Worm (Caenorhabditis elegans): Measurements from ENCODE around the gene F22B7.1.

F22B7.1 gene

ce11 chrIII:8650235-8650817 is 14.8 kb upstream of the F22B7.1 start, which contains the start of gene flp-23:
flp-23 (plus strand) TSS chrIII:8650767.
- peak; percentile 50 for TF ChIP-seq hmg-1.2 (GFP tag; IDR thresholded peaks at IDR 0.05)
- TF ChIP-seq B0261.1 (tag; optimal IDR thresholded peaks at IDR 0.05): peak; percentile 76
- TF ChIP-seq lin-54 (GFP tag; optimal IDR thresholded peaks at IDR 0.05): no peak
- TF ChIP-seq F52B5.7 (tag; optimal IDR thresholded peaks at IDR 0.05): no peak
- TF ChIP-seq rcor-1 (GFP tag; IDR thresholded peaks at IDR 0.05): 0 out of 2 replicates have a peak, but pooled peaks have one; percentile 26
- peak; percentile 72 for TF ChIP-seq nhr-90 (tag; optimal IDR thresholded peaks at IDR 0.05)
- TF ChIP-seq F49E8.2 (tag; optimal IDR thresholded peaks at IDR 0.05; ENCODE audit: insufficient read depth): peak; percentile 4
- peak; percentile 43 for TF ChIP-seq snpc-4 (GFP tag; optimal IDR thresholded peaks at IDR 0.05)
- TF ChIP-seq snpc-4 (tag; optimal IDR thresholded peaks at IDR 0.05): peak in 1 of 4 experiments; percentile 36
- TF ChIP-seq mxl-1 (tag; optimal IDR thresholded peaks at IDR 0.05): peak; percentile 24
- TF ChIP-seq ceh-58 (GFP tag; IDR thresholded peaks at IDR 0.05): no peak
- TF ChIP-seq die-1 (tag; optimal IDR thresholded peaks at IDR 0.05): peak; percentile 62
- TF ChIP-seq egrh-3 (GFP tag; IDR thresholded peaks at IDR 0.05): 0 out of 2 replicates have a peak, but pooled peaks have one; percentile 9
- peak; percentile 52 for TF ChIP-seq ztf-18 (tag; optimal IDR thresholded peaks at IDR 0.05)
- TF ChIP-seq madf-6 (GFP tag; IDR thresholded peaks at IDR 0.05): peak; percentile 17; the same call in 1 of the 2 replicates
- 0 out of 2 replicates have a peak, but pooled peaks have one; percentile 40 for TF ChIP-seq nfyb-1 (GFP tag; IDR thresholded peaks at IDR 0.05)
- TF ChIP-seq nfya-1 (tag; optimal IDR thresholded peaks at IDR 0.05; ENCODE audit: borderline replicate concordance, insufficient read depth): no peak
- TF ChIP-seq pbrm-1 (GFP tag; IDR thresholded peaks at IDR 0.05): peak; percentile 45; the same call in 1 of the 2 replicates
- TF ChIP-seq Y53F4B.3 (GFP tag; IDR thresholded peaks at IDR 0.05): no peak
- peak; percentile 13 for TF ChIP-seq snpc-1.3 (tag; optimal IDR thresholded peaks at IDR 0.05; ENCODE audit: insufficient read depth)
- peak; percentile 72 for TF ChIP-seq rpc-1 (optimal IDR thresholded peaks at IDR 0.05)
- TF ChIP-seq rpc-1 (tag; optimal IDR thresholded peaks at IDR 0.05): peak; percentile 86
- TF ChIP-seq lin-40 (tag; optimal IDR thresholded peaks at IDR 0.05): peak; percentile 17
- TF ChIP-seq tbp1 (GFP tag; optimal IDR thresholded peaks at IDR 0.05): peak; percentile 90
- peak; percentile 50; the same call in 1 of the 2 replicates for TF ChIP-seq D2030.7 (GFP tag; IDR thresholded peaks at IDR 0.05)
- 0 out of 2 replicates have a peak, but pooled peaks have one; percentile 15 for TF ChIP-seq attf-3 (GFP tag; conservative IDR thresholded peaks at IDR 0.05)
- peak; percentile 72 for TF ChIP-seq lin-26 (GFP tag; IDR thresholded peaks at IDR 0.05)
- no peak for TF ChIP-seq ZK185.1 (tag; optimal IDR thresholded peaks at IDR 0.05; ENCODE audit: poor library complexity, severe bottlenecking)
- TF ChIP-seq him-1 (tag; optimal IDR thresholded peaks at IDR 0.05): peak; percentile 79
- peak in 1 of 2 experiments; percentile 54 for TF ChIP-seq rec-8 (tag; optimal IDR thresholded peaks at IDR 0.05)

ce11 chrIII:8652112-8652694 is 12.9 kb upstream of the F22B7.1 start:
- TF ChIP-seq snpc-4 (GFP tag; optimal IDR thresholded peaks at IDR 0.05) (no peak), snpc-4 (tag; optimal IDR thresholded peaks at IDR 0.05) (no peak), attf-6 (GFP tag; IDR thresholded peaks at IDR 0.05) (no peak), ztf-26 (tag; optimal IDR thresholded peaks at IDR 0.05) (no peak), repo-1 (tag; optimal IDR thresholded peaks at IDR 0.05) (peak; percentile 64), lsy-27 (tag; optimal IDR thresholded peaks at IDR 0.05; ENCODE audit: borderline replicate concordance, insufficient read depth) (no peak), mxl-1 (tag; optimal IDR thresholded peaks at IDR 0.05) (no peak), F23B12.7 (tag; optimal IDR thresholded peaks at IDR 0.05; ENCODE audit: insufficient read depth) (no peak), hsf-1 (GFP tag; IDR thresholded peaks at IDR 0.05) (no peak), Y56A3A.18 (GFP tag; IDR thresholded peaks at IDR 0.05) (0 out of 2 replicates have a peak, but pooled peaks have one; percentile 24), Y95B8A.8 (GFP tag; IDR thresholded peaks at IDR 0.05) (no peak), somi-1 (GFP tag; optimal IDR thresholded peaks at IDR 0.05) (no peak), ama-1 (optimal IDR thresholded peaks at IDR 0.05) (peak; percentile 86), ama-1 (GFP tag; optimal IDR thresholded peaks at IDR 0.05) (no peak), egrh-3 (GFP tag; IDR thresholded peaks at IDR 0.05) (no peak)

Data from whole organism, young adult.